Worm (Caenorhabditis elegans): ENCODE measurements around the gene nex-1.
A peak's percentile ranks its signal among the peaks of the same experiment; 100 is the strongest.

DNA sequence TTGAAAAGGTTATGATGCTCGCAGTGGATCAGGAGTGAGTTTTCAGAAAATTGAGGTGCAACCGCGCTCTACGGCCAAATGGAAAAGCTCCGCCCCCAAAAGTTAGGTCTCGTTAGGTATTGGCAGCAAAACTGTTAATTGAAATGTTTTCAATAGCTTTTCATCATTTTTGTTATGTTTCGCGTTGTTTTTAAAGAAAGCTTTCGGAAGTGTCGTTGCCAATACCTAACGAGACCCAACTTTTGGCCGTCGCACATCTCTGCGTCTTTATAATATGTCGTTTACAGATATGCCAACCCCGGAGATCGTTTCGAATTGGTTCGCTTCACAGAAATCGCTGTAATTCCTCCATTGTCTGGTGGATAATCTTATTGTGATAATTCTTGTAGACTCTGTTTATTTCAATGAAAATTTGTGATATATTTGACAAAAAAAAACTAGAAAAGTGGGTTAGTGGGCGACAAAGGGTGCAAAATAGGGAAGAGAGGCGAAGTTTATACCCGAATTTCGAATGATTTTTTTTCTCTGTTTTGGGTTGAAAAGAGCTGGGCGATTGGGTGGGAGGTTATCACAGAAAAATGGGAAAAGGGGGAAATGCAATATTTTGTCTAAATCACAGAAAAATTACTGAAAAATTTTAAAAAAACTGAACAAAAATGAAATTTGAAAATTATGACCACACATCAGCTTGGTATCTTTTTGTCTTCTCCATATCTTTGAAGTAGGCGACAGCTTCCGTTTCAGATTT is 28.9 kb upstream of the nex-1 start:
- TF ChIP-seq aly-2 (tag; optimal IDR thresholded peaks at IDR 0.05) (peak; percentile 65), nhr-76 (tag; optimal IDR thresholded peaks at IDR 0.05) (no peak), fkh-8 (tag; optimal IDR thresholded peaks at IDR 0.05) (no peak), ama-1 (optimal IDR thresholded peaks at IDR 0.05) (peak; percentile 21), C34B4.2 (tag; optimal IDR thresholded peaks at IDR 0.05) (no peak), unc-130 (tag; optimal IDR thresholded peaks at IDR 0.05) (no peak), mdl-1 (tag; optimal IDR thresholded peaks at IDR 0.05) (no peak), elt-3 (tag; optimal IDR thresholded peaks at IDR 0.05) (no peak), nhr-11 (tag; optimal IDR thresholded peaks at IDR 0.05) (no peak), efl-3 (GFP tag; optimal IDR thresholded peaks at IDR 0.05) (no peak), sox-4 (tag; optimal IDR thresholded peaks at IDR 0.05) (no peak), skn-1 (tag; optimal IDR thresholded peaks at IDR 0.05) (no peak), snu-23 (GFP tag; optimal IDR thresholded peaks at IDR 0.05) (no peak), mep-1 (tag; optimal IDR thresholded peaks at IDR 0.05) (no peak)

Data from whole organism, L1 larva.